Fruit fly (Drosophila melanogaster) whole organism: Measurements from ENCODE around the gene CG12448.

ENCODE experiments used
- CG8478 ChIP-seq: fragments of >200 bp; optimal IDR thresholded peaks from 2 replicates; lab custom pipeline; 2018; ENCODE audit warnings: inconsistent platforms
- Dll ChIP-seq: fragments of >200 bp; optimal IDR thresholded peaks from 2 replicates; lab custom pipeline; 2017
- pan ChIP-seq: fragments of >200 bp; optimal IDR thresholded peaks from 2 replicates; lab custom pipeline; 2017
- usp ChIP-seq: fragments of >200 bp; optimal IDR thresholded peaks from 2 replicates; lab custom pipeline; 2017; ENCODE audit warnings: missing biosample characterization, missing genetic modification characterization, mixed read lengths

DNA sequence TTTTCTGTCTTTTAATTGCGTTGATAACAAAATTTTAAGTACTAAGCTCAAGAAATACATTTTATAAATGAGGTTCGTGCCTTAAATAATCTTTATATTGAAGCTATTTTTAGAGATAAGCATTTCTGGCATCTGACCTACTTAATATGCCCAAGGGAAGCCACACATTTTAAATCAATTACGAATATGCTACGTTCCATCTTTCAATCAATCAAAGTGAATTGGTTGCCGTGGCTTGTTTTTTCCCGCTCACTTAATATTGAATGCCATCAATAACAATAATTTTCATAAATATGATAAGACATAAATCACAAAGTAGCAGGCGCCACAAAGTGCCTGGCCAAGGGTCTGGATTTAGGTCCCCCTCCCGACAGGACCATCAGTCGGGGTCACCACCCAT, 5.1 kb upstream of the CG12448 start:
- TF ChIP-seq CG8478 (no peak), Dll (no peak), pan (lab: Kevin White, UChicago) (no peak), usp (GFP tag; lab: Kevin White, UChicago) (no peak)
